Worm (Caenorhabditis elegans): Measurements from ENCODE around the gene nhr-231.

Gene nhr-231

DNA sequence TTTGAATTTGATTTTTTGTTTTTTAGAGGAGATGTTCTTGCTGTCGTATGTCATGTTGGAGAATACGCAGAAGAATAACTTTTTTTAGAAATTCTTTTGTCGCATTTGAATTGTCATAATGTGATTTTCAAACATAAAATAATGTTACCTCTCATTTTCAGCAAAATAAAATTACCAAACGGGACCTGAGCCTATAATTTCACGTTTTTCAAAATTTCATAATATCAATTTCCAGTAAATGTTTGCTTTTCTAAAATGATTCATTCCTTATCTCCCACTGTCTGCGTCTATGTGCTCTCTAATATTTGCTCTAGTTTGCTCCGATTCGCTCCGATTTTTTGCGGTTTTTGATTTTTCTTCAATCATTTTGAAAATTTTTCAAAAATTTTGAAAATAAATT is at the start of gene nhr-231:
nhr-231 (plus strand) TSS at position 301 of the 400 bp plus-strand sequence.
- TF ChIP-seq pha-4 (tag; optimal IDR thresholded peaks at IDR 0.05) = peak; percentile 29
- TF ChIP-seq daf-12 (tag; optimal IDR thresholded peaks at IDR 0.05) = no peak
- TF ChIP-seq fkh-10 (GFP tag; optimal IDR thresholded peaks at IDR 0.05) = no peak
- TF ChIP-seq aly-2 (tag; optimal IDR thresholded peaks at IDR 0.05) = no peak
- TF ChIP-seq fkh-2 (tag; optimal IDR thresholded peaks at IDR 0.05) = no peak
- TF ChIP-seq nhr-237 (tag; optimal IDR thresholded peaks at IDR 0.05) = no peak
- no peak for TF ChIP-seq mdl-1 (tag; optimal IDR thresholded peaks at IDR 0.05)
- TF ChIP-seq lin-15B (tag; optimal IDR thresholded peaks at IDR 0.05) = no peak

DNA sequence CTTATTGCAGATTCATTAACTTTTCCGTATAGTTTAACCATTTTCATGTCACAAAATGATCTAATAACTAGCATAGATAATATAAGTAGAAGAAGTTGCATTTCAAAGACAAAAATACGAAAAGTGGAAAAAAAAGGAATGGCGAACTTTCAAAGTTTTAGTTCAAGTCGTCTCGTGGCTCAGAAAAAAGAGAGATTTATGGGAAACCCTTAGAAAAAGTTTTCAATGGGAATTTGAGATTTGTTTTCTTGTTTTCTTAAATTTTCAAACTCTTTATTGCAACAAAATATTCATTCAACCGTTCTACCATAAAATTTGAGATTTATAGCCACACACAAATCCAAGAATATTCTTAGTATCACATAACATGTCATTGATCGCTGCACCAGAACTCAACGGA is 48.6 kb upstream of the nhr-231 start, which contains the start of gene clec-250:
clec-250 (minus strand) TSS at position 101 of the 400 bp plus-strand sequence.
- TF ChIP-seq lin-15B (tag; optimal IDR thresholded peaks at IDR 0.05) (no peak), ztf-11 (tag; optimal IDR thresholded peaks at IDR 0.05) (no peak)

DNA sequence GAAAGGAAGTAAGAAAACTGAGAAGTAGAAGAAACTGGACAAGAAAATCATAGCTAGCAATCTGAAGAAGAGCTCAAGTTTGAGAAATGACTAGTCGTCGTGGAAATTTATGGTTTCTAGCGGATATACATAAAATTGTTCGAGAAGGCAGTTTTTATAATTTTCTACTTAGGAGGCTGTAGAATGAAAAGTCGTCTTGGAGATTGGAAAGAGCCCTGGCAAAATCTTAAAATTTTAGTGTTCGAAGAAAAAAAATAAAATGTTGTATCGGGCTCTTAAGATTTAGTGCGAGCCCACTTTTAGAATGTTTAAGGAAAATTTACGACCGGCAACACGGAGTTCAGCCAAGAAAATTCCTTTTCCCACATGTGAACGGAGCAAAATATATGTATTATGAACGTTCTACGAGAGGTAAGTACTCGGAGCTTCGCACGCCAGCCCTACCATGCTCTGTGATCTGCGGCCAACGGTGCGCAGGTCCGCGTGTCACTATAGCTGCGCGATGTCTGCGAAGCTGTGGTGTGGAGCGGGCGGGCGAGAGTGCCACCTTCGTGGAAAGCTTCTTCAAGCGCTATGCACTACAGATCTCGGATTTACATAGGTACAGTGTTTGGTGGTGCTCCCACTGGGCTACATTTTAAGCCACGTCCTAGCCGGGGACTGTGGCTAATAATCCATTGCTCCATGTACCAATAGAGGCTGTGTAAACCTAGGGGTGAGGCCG is 43.7 kb upstream of the nhr-231 start, which contains the start of gene clec-251:
clec-251 (minus strand) TSS at position 51 of the 724 bp plus-strand sequence.
- no peak for TF ChIP-seq egl-5 (tag; optimal IDR thresholded peaks at IDR 0.05)
- TF ChIP-seq nhr-23 (tag; optimal IDR thresholded peaks at IDR 0.05) = no peak
- TF ChIP-seq nfya-1 (tag; optimal IDR thresholded peaks at IDR 0.05; ENCODE audit: insufficient read depth) = no peak
- no peak for TF ChIP-seq nhr-237 (tag; optimal IDR thresholded peaks at IDR 0.05)
- TF ChIP-seq nhr-12 (tag; optimal IDR thresholded peaks at IDR 0.05) = no peak
- TF ChIP-seq nhr-77 (tag; optimal IDR thresholded peaks at IDR 0.05) = no peak
- TF ChIP-seq fkh-10 (GFP tag; optimal IDR thresholded peaks at IDR 0.05) = no peak
- no peak for TF ChIP-seq ztf-4 (tag; optimal IDR thresholded peaks at IDR 0.05)
- no peak for TF ChIP-seq hmg-11 (tag; optimal IDR thresholded peaks at IDR 0.05)
- TF ChIP-seq snpc-4 (tag; optimal IDR thresholded peaks at IDR 0.05) = no peak
- no peak for TF ChIP-seq lsy-12 (tag; optimal IDR thresholded peaks at IDR 0.05)
- TF ChIP-seq elt-2 (tag; optimal IDR thresholded peaks at IDR 0.05) = no peak
- TF ChIP-seq nhr-67 (tag; optimal IDR thresholded peaks at IDR 0.05) = no peak
- no peak for TF ChIP-seq lin-39 (tag; optimal IDR thresholded peaks at IDR 0.05)
- no peak for TF ChIP-seq pha-4 (tag; optimal IDR thresholded peaks at IDR 0.05)

DNA sequence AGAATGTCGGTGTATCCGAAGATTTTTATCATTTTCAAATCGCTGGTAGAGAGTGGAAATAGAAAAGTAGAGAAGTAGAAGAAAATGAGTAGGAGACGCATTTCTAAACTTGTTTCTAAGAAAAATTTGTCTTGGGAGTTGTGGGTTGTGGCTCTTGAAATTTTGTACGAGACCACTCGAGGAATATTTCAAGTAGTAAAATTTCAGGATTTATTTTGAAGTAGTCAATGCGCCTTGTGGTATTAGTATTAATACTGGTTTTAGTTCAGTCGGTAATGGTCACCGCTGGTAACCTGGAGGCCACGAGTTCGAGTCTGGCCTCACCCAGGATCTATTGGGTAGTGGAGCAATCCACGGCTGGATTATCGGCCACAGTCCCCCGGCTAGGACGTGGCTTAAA is 42.0 kb upstream of the nhr-231 start, which contains the start of gene clec-252:
clec-252 (minus strand) TSS at position 101 of the 400 bp plus-strand sequence.
- no peak for TF ChIP-seq hmg-11 (tag; optimal IDR thresholded peaks at IDR 0.05)
- TF ChIP-seq sea-2 (GFP tag; optimal IDR thresholded peaks at IDR 0.05) = no peak
- TF ChIP-seq pqm-1 (tag; optimal IDR thresholded peaks at IDR 0.05) = no peak
- TF ChIP-seq nhr-76 (tag; optimal IDR thresholded peaks at IDR 0.05) = no peak
- no peak for TF ChIP-seq elt-1 (tag; optimal IDR thresholded peaks at IDR 0.05)
- TF ChIP-seq jun-1 (tag; optimal IDR thresholded peaks at IDR 0.05) = no peak
- TF ChIP-seq fkh-2 (tag; optimal IDR thresholded peaks at IDR 0.05) = no peak
- no peak for TF ChIP-seq lin-15B (tag; optimal IDR thresholded peaks at IDR 0.05)
- no peak for TF ChIP-seq mdl-1 (tag; optimal IDR thresholded peaks at IDR 0.05)
- TF ChIP-seq ztf-4 (tag; optimal IDR thresholded peaks at IDR 0.05) = no peak
- TF ChIP-seq nfya-1 (tag; optimal IDR thresholded peaks at IDR 0.05; ENCODE audit: insufficient read depth) = no peak
- TF ChIP-seq lsy-12 (tag; optimal IDR thresholded peaks at IDR 0.05) = no peak
- TF ChIP-seq mml-1 (tag; optimal IDR thresholded peaks at IDR 0.05) = no peak
- no peak for TF ChIP-seq unc-62 (GFP tag; optimal IDR thresholded peaks at IDR 0.05)
- no peak for TF ChIP-seq nhr-43 (tag; optimal IDR thresholded peaks at IDR 0.05; ENCODE audit: poor library complexity, severe bottlenecking)
- no peak for TF ChIP-seq egl-5 (tag; optimal IDR thresholded peaks at IDR 0.05)
- no peak for TF ChIP-seq snpc-4 (tag; optimal IDR thresholded peaks at IDR 0.05)
- TF ChIP-seq nhr-237 (tag; optimal IDR thresholded peaks at IDR 0.05) = no peak

DNA sequence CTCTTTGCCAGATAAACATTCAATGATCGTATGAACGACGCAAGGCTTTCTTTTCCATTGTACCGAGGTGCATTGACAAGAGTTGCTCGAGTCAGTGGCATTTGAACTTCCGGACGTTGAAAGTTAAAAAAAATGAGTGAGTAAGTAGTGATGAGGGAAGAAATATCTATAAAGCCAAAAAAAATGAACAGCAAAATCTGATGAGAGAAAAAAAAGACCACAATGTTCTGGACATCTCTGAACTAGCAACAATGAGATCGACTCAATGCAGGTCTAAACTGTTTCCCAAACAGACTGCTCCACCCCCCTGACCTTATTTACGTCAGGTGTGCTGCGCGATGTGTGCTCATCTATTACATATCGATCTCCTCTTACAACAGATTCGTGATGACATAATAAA is 40.3 kb upstream of the nhr-231 start, which contains the start of the genes F11D11.21 and F11D11.12:
F11D11.21 (minus strand) TSS at position 101 of the 400 bp plus-strand sequence.
F11D11.12 (minus strand) TSS at position 238 of the 400 bp plus-strand sequence.
- no peak for TF ChIP-seq sea-2 (GFP tag; optimal IDR thresholded peaks at IDR 0.05)
- TF ChIP-seq ceh-16 (tag; optimal IDR thresholded peaks at IDR 0.05) = no peak
- TF ChIP-seq hmg-11 (tag; optimal IDR thresholded peaks at IDR 0.05) = no peak
- no peak for TF ChIP-seq ceh-28 (tag; optimal IDR thresholded peaks at IDR 0.05)
- TF ChIP-seq ama-1 (optimal IDR thresholded peaks at IDR 0.05) = no peak
- no peak for TF ChIP-seq nhr-12 (tag; optimal IDR thresholded peaks at IDR 0.05)
- no peak for TF ChIP-seq nfya-1 (tag; optimal IDR thresholded peaks at IDR 0.05; ENCODE audit: insufficient read depth)
- no peak for TF ChIP-seq skn-1 (tag; optimal IDR thresholded peaks at IDR 0.05)
- no peak for TF ChIP-seq fkh-2 (tag; optimal IDR thresholded peaks at IDR 0.05)
